Fruit fly (Drosophila melanogaster) whole organism, adult: ENCODE measurements around the gene Acbp4.

Source experiments
- CG11617 ChIP-seq: fragments of 200-800 bp; sonication (Bioruptor generic); optimal IDR thresholded peaks from 2 replicates; lab custom pipeline; 2017; ENCODE audit warnings: mild to moderate bottlenecking, missing biosample characterization, missing genetic modification reagents, missing genetic modification characterization
- CG12768 ChIP-seq: fragments of 200-800 bp; sonication (Bioruptor generic); optimal IDR thresholded peaks from 2 replicates; lab custom pipeline; 2017; ENCODE audit warnings: missing biosample characterization, missing genetic modification characterization, mild to moderate bottlenecking, moderate library complexity, missing genetic modification reagents
- CG14711 ChIP-seq: fragments of 200-800 bp; sonication (Bioruptor generic); optimal IDR thresholded peaks from 2 replicates; lab custom pipeline; 2018; ENCODE audit warnings: missing biosample characterization, mild to moderate bottlenecking, missing genetic modification characterization, moderate library complexity
- CG1620 ChIP-seq: fragments of 200-800 bp; sonication (Bioruptor generic); optimal IDR thresholded peaks from 2 replicates; lab custom pipeline; 2016; ENCODE audit warnings: missing biosample characterization, missing genetic modification characterization
- CG33017 ChIP-seq: fragments of 200-800 bp; sonication (Bioruptor generic); optimal IDR thresholded peaks from 2 replicates; lab custom pipeline; 2018; ENCODE audit warnings: missing biosample characterization, mild to moderate bottlenecking, missing genetic modification characterization, moderate library complexity
- CG5204 ChIP-seq: fragments of 200-800 bp; sonication (Bioruptor generic); optimal IDR thresholded peaks from 2 replicates; lab custom pipeline; 2016; ENCODE audit warnings: missing biosample characterization, missing genetic modification characterization
- CG7045 ChIP-seq: fragments of 200-800 bp; sonication (Bioruptor generic); optimal IDR thresholded peaks from 2 replicates; lab custom pipeline; 2017; ENCODE audit warnings: missing biosample characterization, mild to moderate bottlenecking, missing genetic modification characterization
- CG7101 ChIP-seq: fragments of 200-800 bp; sonication (Bioruptor generic); optimal IDR thresholded peaks from 2 replicates; lab custom pipeline; 2018; ENCODE audit warnings: missing biosample characterization, mild to moderate bottlenecking, missing genetic modification characterization, moderate library complexity
- Clk ChIP-seq: fragments of 200-800 bp; sonication (Bioruptor generic); optimal IDR thresholded peaks from 2 replicates; lab custom pipeline; 2017; ENCODE audit warnings: missing biosample characterization, missing genetic modification characterization
- Crg-1 ChIP-seq: fragments of 200-800 bp; sonication (Bioruptor generic); optimal IDR thresholded peaks from 2 replicates; lab custom pipeline; 2016; ENCODE audit warnings: missing biosample characterization, missing genetic modification characterization
- Hr96 ChIP-seq: fragments of 200-800 bp; sonication (Bioruptor generic); optimal IDR thresholded peaks from 2 replicates; lab custom pipeline; 2016; ENCODE audit warnings: missing biosample characterization, missing genetic modification characterization
- Mnt ChIP-seq: fragments of 200-800 bp; sonication (Bioruptor generic); optimal IDR thresholded peaks from 2 replicates; lab custom pipeline; 2016; ENCODE audit warnings: missing biosample characterization, mild to moderate bottlenecking, missing genetic modification characterization
- bab1 ChIP-seq: fragments of 200-800 bp; sonication (Bioruptor generic); optimal IDR thresholded peaks from 3 replicates; lab custom pipeline; 2019; ENCODE audit warnings: missing biosample characterization, mild to moderate bottlenecking, missing genetic modification characterization, moderate library complexity
- cic ChIP-seq: fragments of 200-800 bp; sonication (Bioruptor generic); optimal IDR thresholded peaks from 2 replicates; lab custom pipeline; 2017; ENCODE audit warnings: missing biosample characterization, mild to moderate bottlenecking, missing genetic modification characterization, moderate library complexity
- cnc ChIP-seq, 2 experiments: fragments of >200 bp; optimal IDR thresholded peaks; 2 replicates each; lab custom pipeline; 2017
- kay ChIP-seq: fragments of 200-800 bp; sonication (Bioruptor generic); peaks from one replicate; lab custom pipeline; 2016; ENCODE audit warnings: missing biosample characterization, missing genetic modification characterization, borderline replicate concordance
- ovo ChIP-seq: fragments of 200-800 bp; sonication (Bioruptor generic); optimal IDR thresholded peaks from 2 replicates; lab custom pipeline; 2016; ENCODE audit warnings: missing biosample characterization, missing genetic modification characterization
- pad ChIP-seq: fragments of 200-800 bp; sonication (Bioruptor generic); optimal IDR thresholded peaks from 3 replicates; lab custom pipeline; 2017; ENCODE audit warnings: missing biosample characterization, missing genetic modification characterization, mild to moderate bottlenecking, moderate library complexity, missing genetic modification reagents
- tj ChIP-seq: fragments of 200-800 bp; sonication (Bioruptor generic); optimal IDR thresholded peaks from 3 replicates; lab custom pipeline; 2017; ENCODE audit warnings: missing biosample characterization, mild to moderate bottlenecking, missing genetic modification characterization, moderate library complexity
- toe ChIP-seq: fragments of 200-800 bp; sonication (Bioruptor generic); optimal IDR thresholded peaks from 2 replicates; lab custom pipeline; 2016; ENCODE audit warnings: missing biosample characterization, missing genetic modification characterization

The Acbp4 gene

dm6 chr3L:7137613-7138189 lies 9.6 kb upstream of the Acbp4 start:
- TF ChIP-seq Clk (GFP tag; lab: Kevin White, UChicago) (no peak), CG11617 (GFP tag; lab: Kevin White, UChicago) (no peak), ovo (GFP tag; lab: Kevin White, UChicago) (no peak), CG5204 (no peak), CG12768 (GFP tag; lab: Kevin White, UChicago) (no peak), toe (GFP tag; lab: Kevin White, UChicago) (no peak), bab1 (GFP tag; lab: Kevin White, UChicago) (no peak), Hr96 (GFP tag; lab: Kevin White, UChicago) (no peak)

- TF ChIP-seq CG33017 (tag; lab: Kevin White, UChicago) (no peak), tj (GFP tag; lab: Kevin White, UChicago) (no peak), CG5204 (no peak), Hr96 (GFP tag; lab: Kevin White, UChicago) (no peak), CG11617 (GFP tag; lab: Kevin White, UChicago) (no peak), toe (GFP tag; lab: Kevin White, UChicago) (no peak), kay (GFP tag; lab: Kevin White, UChicago) (no peak), ovo (GFP tag; lab: Kevin White, UChicago) (no peak), Mnt (GFP tag; lab: Kevin White, UChicago) (no peak), CG14711 (tag; lab: Kevin White, UChicago) (no peak), CG12768 (GFP tag; lab: Kevin White, UChicago) (no peak), CG7045 (GFP tag; lab: Kevin White, UChicago) (no peak), bab1 (GFP tag; lab: Kevin White, UChicago) (no peak)
Measured at dm6 chr3L:7136663-7137062, 8.6 kb upstream of the Acbp4 start.

- no peak for TF ChIP-seq Clk (GFP tag; lab: Kevin White, UChicago)
- no peak for TF ChIP-seq cic (GFP tag; lab: Kevin White, UChicago)
- no peak for TF ChIP-seq Hr96 (GFP tag; lab: Kevin White, UChicago)
- no peak for TF ChIP-seq toe (GFP tag; lab: Kevin White, UChicago)
- no peak for TF ChIP-seq bab1 (GFP tag; lab: Kevin White, UChicago)
- TF ChIP-seq CG11617 (GFP tag; lab: Kevin White, UChicago) = no peak
- no peak for TF ChIP-seq CG12768 (GFP tag; lab: Kevin White, UChicago)
- peak; percentile 85 for TF ChIP-seq tj (GFP tag; lab: Kevin White, UChicago)
- no peak for TF ChIP-seq CG7045 (GFP tag; lab: Kevin White, UChicago)
- TF ChIP-seq CG1620 (GFP tag; lab: Kevin White, UChicago) = no peak
- TF ChIP-seq pad (GFP tag; lab: Kevin White, UChicago) = no peak
- TF ChIP-seq CG7101 (tag; lab: Kevin White, UChicago) = no peak
- no peak for TF ChIP-seq cnc (optimal IDR thresholded peaks at IDR 0.05; lab: Kevin White, UChicago)
- no peak for TF ChIP-seq Crg-1 (GFP tag; lab: Kevin White, UChicago)
- TF ChIP-seq kay (GFP tag; lab: Kevin White, UChicago) = peak; percentile 54
- TF ChIP-seq ovo (GFP tag; lab: Kevin White, UChicago) = no peak
- no peak for TF ChIP-seq CG5204
Measured at dm6 chr3L:7134818-7135217, 6.8 kb upstream of the Acbp4 start.

dm6 chr3L:7133699-7134655 lies 5.9 kb upstream of the Acbp4 start, which contains the start of gene melt:
melt (plus strand) TSS chr3L:7134516.
- peak; percentile 61 for TF ChIP-seq toe (GFP tag; lab: Kevin White, UChicago)
- TF ChIP-seq Mnt (GFP tag; lab: Kevin White, UChicago) = peak; percentile 42
- TF ChIP-seq kay (GFP tag; lab: Kevin White, UChicago) = peak; percentile 94
- TF ChIP-seq Hr96 (GFP tag; lab: Kevin White, UChicago) = peak; percentile 77
- TF ChIP-seq Clk (GFP tag; lab: Kevin White, UChicago) = peak; percentile 7
- peak; percentile 73 for TF ChIP-seq CG7045 (GFP tag; lab: Kevin White, UChicago)
- peak; percentile 66 for TF ChIP-seq CG5204
- no peak for TF ChIP-seq tj (GFP tag; lab: Kevin White, UChicago)
- peak; percentile 64 for TF ChIP-seq Crg-1 (GFP tag; lab: Kevin White, UChicago)
- peak; percentile 43 for TF ChIP-seq cic (GFP tag; lab: Kevin White, UChicago)
- TF ChIP-seq CG14711 (tag; lab: Kevin White, UChicago) = peak; percentile 51
- peak; percentile 55 for TF ChIP-seq CG33017 (tag; lab: Kevin White, UChicago)
- TF ChIP-seq cnc (optimal IDR thresholded peaks at IDR 0.05; lab: Kevin White, UChicago) = no peak
- peak; percentile 64 for TF ChIP-seq CG12768 (GFP tag; lab: Kevin White, UChicago)
- peak; percentile 0 for TF ChIP-seq ovo (GFP tag; lab: Kevin White, UChicago)
- TF ChIP-seq bab1 (GFP tag; lab: Kevin White, UChicago) = peak; percentile 84
- TF ChIP-seq pad (GFP tag; lab: Kevin White, UChicago) = peak; percentile 62
- peak; percentile 50 for TF ChIP-seq CG1620 (GFP tag; lab: Kevin White, UChicago)
- TF ChIP-seq CG11617 (GFP tag; lab: Kevin White, UChicago) = peak; percentile 72
- TF ChIP-seq CG7101 (tag; lab: Kevin White, UChicago) = peak; percentile 66

- TF ChIP-seq kay (GFP tag; lab: Kevin White, UChicago) (peak; percentile 9), CG33017 (tag; lab: Kevin White, UChicago) (peak; percentile 19), bab1 (GFP tag; lab: Kevin White, UChicago) (no peak), CG7101 (tag; lab: Kevin White, UChicago) (peak; percentile 10)
Measured at dm6 chr3L:7132593-7132992, 4.5 kb upstream of the Acbp4 start.
